Worm (Caenorhabditis elegans) whole organism, young adult: ENCODE results near the gene B0524.5.
A peak's percentile ranks its signal among the peaks of the same experiment; 100 is the strongest.

Experiments used
- D2030.7 ChIP-seq: fragments of 200-800 bp; sonication (Bioruptor generic); IDR thresholded peaks from 2 replicates; pipeline ENCODE4 v1.3.6; 2022; ENCODE audit warnings: missing genetic modification reagents, missing genetic modification characterization, missing compliant biosample characterization
- F22D6.2 ChIP-seq: sonication (generic microtip); optimal IDR thresholded peaks from 2 replicates; lab custom pipeline; 2016; ENCODE audit warnings: mild to moderate bottlenecking, missing genetic modification characterization, missing compliant biosample characterization
- K11D2.4 ChIP-seq: fragments of 200-800 bp; sonication (Bioruptor generic); IDR thresholded peaks from 2 replicates; pipeline ENCODE4 v1.3.6; 2022; ENCODE audit warnings: missing genetic modification reagents, missing genetic modification characterization, missing compliant biosample characterization
- T07F8.4 ChIP-seq: sonication (generic microtip); optimal IDR thresholded peaks from 2 replicates; lab custom pipeline; 2016; ENCODE audit warnings: mild to moderate bottlenecking, missing genetic modification characterization, moderate library complexity, missing compliant biosample characterization
- Y67H2A.10 ChIP-seq: fragments of 200-800 bp; sonication (Bioruptor generic); conservative IDR thresholded peaks from 2 replicates; pipeline ENCODE4 v1.3.6; 2022; ENCODE audit warnings: missing genetic modification reagents, missing genetic modification characterization, missing compliant biosample characterization
- aptf-3 ChIP-seq: fragments of 200-800 bp; sonication (Bioruptor generic); IDR thresholded peaks from 2 replicates; pipeline ENCODE4 v1.3.6; 2022; ENCODE audit warnings: missing genetic modification characterization, missing compliant biosample characterization
- attf-5 ChIP-seq: fragments of 200-800 bp; sonication (Bioruptor generic); optimal IDR thresholded peaks from 2 replicates; lab custom pipeline; 2018; ENCODE audit warnings: mild to moderate bottlenecking, missing genetic modification characterization, missing compliant biosample characterization
- attf-6 ChIP-seq: fragments of 200-800 bp; sonication (Bioruptor generic); IDR thresholded peaks from 2 replicates; pipeline ENCODE4 v1.3.6; 2022; ENCODE audit warnings: missing genetic modification reagents, missing genetic modification characterization, missing compliant biosample characterization
- bed-2 ChIP-seq: fragments of 200-800 bp; sonication (Bioruptor generic); IDR thresholded peaks from 2 replicates; pipeline ENCODE4 v1.3.6; 2022; ENCODE audit warnings: missing genetic modification reagents, missing genetic modification characterization, missing compliant biosample characterization
- cebp-2 ChIP-seq: fragments of 200-800 bp; sonication (Bioruptor generic); IDR thresholded peaks from 2 replicates; pipeline ENCODE4 v1.3.6; 2022; ENCODE audit warnings: missing genetic modification characterization, missing compliant biosample characterization
- ceh-58 ChIP-seq: fragments of 200-800 bp; sonication (Bioruptor generic); IDR thresholded peaks from 2 replicates; pipeline ENCODE4 v1.3.6; 2022; ENCODE audit warnings: missing genetic modification characterization, missing compliant biosample characterization
- dpff-1 ChIP-seq: sonication (generic microtip); optimal IDR thresholded peaks from 2 replicates; lab custom pipeline; 2017; ENCODE audit warnings: mild to moderate bottlenecking, missing genetic modification characterization, missing compliant biosample characterization
- egl-18 ChIP-seq: fragments of 200-800 bp; sonication (Bioruptor generic); IDR thresholded peaks from 2 replicates; pipeline ENCODE4 v1.3.6; 2022; ENCODE audit warnings: missing genetic modification reagents, missing genetic modification characterization, missing compliant biosample characterization
- egrh-3 ChIP-seq: fragments of 200-800 bp; sonication (Bioruptor generic); IDR thresholded peaks from 2 replicates; pipeline ENCODE4 v1.3.6; 2022; ENCODE audit warnings: missing genetic modification reagents, missing genetic modification characterization, missing compliant biosample characterization
- ets-4 ChIP-seq: fragments of 200-800 bp; sonication (Bioruptor generic); optimal IDR thresholded peaks from 2 replicates; lab custom pipeline; 2018; ENCODE audit warnings: mild to moderate bottlenecking, missing genetic modification characterization, missing compliant biosample characterization
- fkh-3 ChIP-seq: sonication (generic microtip); optimal IDR thresholded peaks from 2 replicates; lab custom pipeline; 2016; ENCODE audit warnings: mild to moderate bottlenecking, missing genetic modification characterization, missing compliant biosample characterization
- let-607 ChIP-seq, 2 experiments: fragments of 200-800 bp in 1 of 2; sonication (Bioruptor generic) in 1 of 2; sonication (generic microtip) in 1 of 2; optimal IDR thresholded peaks; 2 replicates each; lab custom pipeline; 2016 to 2018; ENCODE audit warnings: mild to moderate bottlenecking in 2 of 2, missing compliant biosample characterization in 2 of 2, missing genetic modification characterization in 2 of 2, moderate library complexity in 2 of 2, missing genotype in 1 of 2
- lin-54 ChIP-seq: fragments of 200-800 bp; sonication (Bioruptor generic); optimal IDR thresholded peaks from 2 replicates; lab custom pipeline; 2018; ENCODE audit warnings: mild to moderate bottlenecking, missing genetic modification characterization, missing compliant biosample characterization
- lsl-1 ChIP-seq: fragments of 200-800 bp; sonication (Bioruptor generic); optimal IDR thresholded peaks from 2 replicates; lab custom pipeline; 2018; ENCODE audit warnings: mild to moderate bottlenecking, missing genetic modification characterization, moderate library complexity, missing compliant biosample characterization
- madf-3 ChIP-seq: fragments of 200-800 bp; sonication (Bioruptor generic); IDR thresholded peaks from 2 replicates; pipeline ENCODE4 v1.3.6; 2022; ENCODE audit warnings: missing genetic modification reagents, missing genetic modification characterization, missing compliant biosample characterization
- mcd-1 ChIP-seq: fragments of 200-800 bp; sonication (Bioruptor generic); IDR thresholded peaks from 2 replicates; pipeline ENCODE4 v1.3.6; 2022; ENCODE audit warnings: missing genetic modification reagents, missing genetic modification characterization, missing compliant biosample characterization
- mel-28 ChIP-seq: sonication (generic microtip); optimal IDR thresholded peaks from 2 replicates; lab custom pipeline; 2016; ENCODE audit warnings: borderline replicate concordance, mild to moderate bottlenecking, missing genetic modification characterization, missing compliant biosample characterization
- nfya-1 ChIP-seq: sonication (generic microtip); optimal IDR thresholded peaks from 2 replicates; lab custom pipeline; 2017; ENCODE audit warnings: antibody characterized with exemption, missing compliant biosample characterization, missing genetic modification characterization, borderline replicate concordance; ENCODE audit not compliant: insufficient read depth
- nfyb-1 ChIP-seq: fragments of 200-800 bp; sonication (Bioruptor generic); IDR thresholded peaks from 2 replicates; pipeline ENCODE4 v1.3.6; 2022; ENCODE audit warnings: missing genetic modification reagents, missing genetic modification characterization, missing compliant biosample characterization
- nhr-90 ChIP-seq: sonication (generic microtip); optimal IDR thresholded peaks from 2 replicates; lab custom pipeline; 2016; ENCODE audit warnings: missing genotype, mild to moderate bottlenecking, missing genetic modification characterization, missing compliant biosample characterization
- rpc-1 ChIP-seq, 2 experiments: fragments of 150-350 bp in 1 of 2; sonication (generic microtip) in 1 of 2; optimal IDR thresholded peaks; 2 replicates each; lab custom pipeline; 2014 to 2018; ENCODE audit warnings: missing biosample characterization in 1 of 2, missing genetic modification characterization in 1 of 2, missing genetic modification reagents in 1 of 2, missing genotype in 1 of 2
- sea-2 ChIP-seq: fragments of 200-800 bp; sonication (Bioruptor generic); IDR thresholded peaks from 2 replicates; pipeline ENCODE4 v1.3.6; 2022; ENCODE audit warnings: missing genetic modification characterization, missing compliant biosample characterization
- zfh-2 ChIP-seq: fragments of 200-800 bp; sonication (Bioruptor generic); conservative IDR thresholded peaks from 2 replicates; pipeline ENCODE4 v1.3.6; 2022; ENCODE audit warnings: missing genetic modification reagents, missing genetic modification characterization, missing compliant biosample characterization
- ztf-28 ChIP-seq: fragments of 200-800 bp; sonication (Bioruptor generic); IDR thresholded peaks from 2 replicates; pipeline ENCODE4 v1.3.6; 2022; ENCODE audit warnings: missing genetic modification reagents, missing genetic modification characterization, missing compliant biosample characterization
- ztf-3 ChIP-seq: fragments of 200-800 bp; sonication (Bioruptor generic); optimal IDR thresholded peaks from 2 replicates; lab custom pipeline; 2018; ENCODE audit warnings: mild to moderate bottlenecking, missing genetic modification characterization, missing compliant biosample characterization

B0524.5 gene

DNA sequence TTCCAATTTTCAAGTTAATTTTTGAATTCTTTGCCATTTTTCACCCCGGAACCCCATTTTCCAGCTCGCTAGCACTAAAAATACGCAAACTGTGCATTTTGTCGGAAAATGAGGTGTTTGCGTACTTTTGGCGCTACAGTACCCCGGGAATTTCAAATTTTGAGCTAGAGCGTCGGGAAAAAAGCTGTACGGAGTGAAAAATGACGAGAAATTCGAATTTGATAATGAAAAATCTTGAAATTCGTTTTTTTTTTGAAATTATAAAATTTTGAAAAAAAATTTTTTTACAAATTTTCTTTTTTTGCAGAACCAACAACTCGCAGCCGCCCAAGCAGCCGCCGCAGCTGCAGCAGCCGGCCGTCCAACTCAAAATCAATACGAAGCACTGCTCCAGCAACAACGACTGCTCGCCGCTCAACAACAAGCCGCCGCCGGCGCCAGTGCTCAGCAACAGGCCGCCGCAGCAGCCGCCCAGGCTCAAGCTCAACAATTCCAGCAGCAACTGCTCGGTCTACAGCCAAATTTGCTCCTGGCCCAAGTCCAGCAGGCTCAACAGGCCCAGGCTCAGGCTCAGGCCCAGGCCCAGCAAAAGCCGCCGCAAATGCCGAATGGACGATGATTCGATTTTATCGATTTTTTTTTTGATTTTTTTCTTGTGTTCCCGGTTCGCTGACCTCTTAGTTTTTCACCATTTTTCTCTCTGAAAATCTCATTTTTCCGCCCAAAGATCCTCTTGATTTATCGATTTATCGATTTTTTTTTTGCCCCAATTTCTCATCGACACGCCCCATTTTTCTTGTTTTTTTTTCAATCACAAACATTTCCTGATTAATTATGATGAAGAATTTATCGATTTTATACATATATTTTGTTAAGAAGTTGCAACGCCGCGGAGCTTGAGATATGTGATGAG lies 45.3 kb upstream of the B0524.5 start (continued):
- TF ChIP-seq cebp-2 (GFP tag; lab: Robert Waterston, UW): 0 out of 2 replicates have a peak, but pooled peaks have one; percentile 67
- no peak for TF ChIP-seq ceh-58 (GFP tag; lab: Robert Waterston, UW)
- no peak for TF ChIP-seq mel-28 (tag; lab: Kevin White, UChicago)
- TF ChIP-seq nhr-90: no peak
- no peak for TF ChIP-seq D2030.7 (GFP tag; lab: Robert Waterston, UW)
- TF ChIP-seq attf-5 (GFP tag; lab: Kevin White, UChicago): peak; percentile 6
- TF ChIP-seq bed-2: peak; percentile 66; the same call in 1 of the 2 replicates
- no peak for TF ChIP-seq madf-3
- TF ChIP-seq mcd-1 (GFP tag; lab: Robert Waterston, UW): no peak
- TF ChIP-seq T07F8.4 (tag; lab: Kevin White, UChicago): no peak
- TF ChIP-seq lin-54 (GFP tag; lab: Kevin White, UChicago): no peak
- TF ChIP-seq rpc-1 (optimal IDR thresholded peaks at IDR 0.05; lab: Kevin White, UChicago): no peak
- TF ChIP-seq rpc-1 (tag; optimal IDR thresholded peaks at IDR 0.05; lab: Kevin White, UChicago): no peak
- TF ChIP-seq egl-18: no peak
- no peak for TF ChIP-seq aptf-3 (GFP tag; lab: Robert Waterston, UW)
- TF ChIP-seq F22D6.2 (tag; lab: Kevin White, UChicago): no peak
- no peak for TF ChIP-seq K11D2.4
- no peak for TF ChIP-seq ztf-28 (GFP tag; lab: Robert Waterston, UW)

DNA sequence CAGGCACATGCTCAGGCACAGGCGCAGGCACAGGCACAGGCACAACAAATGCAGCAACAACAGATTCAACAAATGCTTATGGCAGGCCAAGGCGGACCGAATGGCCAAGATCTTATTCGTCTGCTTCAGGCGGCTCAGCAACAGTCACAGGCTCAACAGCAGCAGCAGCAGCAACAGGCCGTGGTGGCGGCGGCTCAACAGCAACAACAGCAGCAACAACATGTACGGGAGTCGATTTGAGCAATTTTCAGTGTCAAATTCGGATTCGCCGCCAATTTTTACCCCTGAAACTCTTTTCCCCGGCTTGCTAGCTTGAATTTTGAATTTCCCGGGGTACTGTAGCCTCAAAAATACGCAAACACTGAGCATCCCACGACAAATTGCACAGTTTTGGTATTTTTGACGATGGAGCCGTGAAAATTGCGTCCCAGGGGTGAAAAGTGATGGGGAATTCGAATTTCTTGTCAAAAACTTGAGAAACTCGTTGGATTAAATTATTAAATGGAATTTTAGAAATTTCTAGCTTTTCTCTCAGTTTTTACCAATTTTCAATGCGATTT lies 44.3 kb upstream of the B0524.5 start:
- TF ChIP-seq ets-4 (GFP tag; lab: Kevin White, UChicago): no peak
- no peak for TF ChIP-seq mcd-1 (GFP tag; lab: Robert Waterston, UW)
- TF ChIP-seq egrh-3 (GFP tag; lab: Robert Waterston, UW): peak; percentile 22; the same call in 1 of the 2 replicates
- no peak for TF ChIP-seq ztf-3 (GFP tag; lab: Kevin White, UChicago)
- TF ChIP-seq lsl-1 (GFP tag; lab: Kevin White, UChicago): peak; percentile 15
- TF ChIP-seq fkh-3 (tag; lab: Kevin White, UChicago): peak; percentile 42
- TF ChIP-seq zfh-2 (GFP tag; lab: Robert Waterston, UW): peak; percentile 69
- TF ChIP-seq Y67H2A.10 (GFP tag; lab: Robert Waterston, UW): no peak

DNA sequence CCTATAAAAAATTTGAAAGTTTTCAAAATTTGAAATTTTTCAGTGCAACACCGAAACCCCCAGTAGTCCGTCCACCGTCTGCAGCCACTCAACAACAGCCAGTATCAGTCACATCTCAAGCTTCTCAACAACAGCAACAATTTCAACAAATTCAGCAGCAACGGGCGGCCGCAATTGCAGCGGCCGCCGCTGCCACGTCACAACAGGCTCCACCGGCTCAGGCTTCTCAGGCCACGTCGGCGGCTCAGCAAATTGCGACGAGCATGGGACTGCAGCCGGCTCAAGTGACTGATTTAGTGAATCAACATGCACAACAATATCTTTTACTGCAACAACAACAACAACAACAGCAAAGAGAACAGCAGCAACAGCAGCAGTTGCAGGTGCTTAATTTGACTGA lies 40.5 kb upstream of the B0524.5 start:
- TF ChIP-seq sea-2 (GFP tag; lab: Robert Waterston, UW): no peak
- TF ChIP-seq let-607 (tag; optimal IDR thresholded peaks at IDR 0.05; lab: Kevin White, UChicago): no peak
- peak; percentile 74 for TF ChIP-seq zfh-2 (GFP tag; lab: Robert Waterston, UW)
- TF ChIP-seq egrh-3 (GFP tag; lab: Robert Waterston, UW): peak; percentile 50; the same call in 1 of the 2 replicates
- TF ChIP-seq nfya-1 (tag; lab: Kevin White, UChicago): no peak

DNA sequence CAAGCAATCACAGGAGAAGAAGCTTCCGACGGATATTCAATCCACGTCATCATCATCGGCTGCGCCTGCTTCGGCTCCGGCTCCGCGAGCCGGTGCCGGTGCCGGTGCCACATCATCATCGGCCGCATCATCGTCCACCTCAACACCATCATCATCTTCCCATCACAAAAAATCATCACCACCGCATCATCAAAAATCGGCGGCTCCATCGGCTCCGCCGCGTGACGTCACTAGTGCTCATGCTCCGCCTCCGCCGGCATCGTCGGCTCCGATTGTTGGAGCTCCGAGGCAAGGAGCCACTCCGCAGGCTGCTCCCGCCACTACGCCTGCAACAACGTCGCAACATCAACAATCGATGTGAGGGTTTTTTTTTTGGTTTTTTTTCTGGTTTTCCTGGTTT lies 38.3 kb upstream of the B0524.5 start:
- TF ChIP-seq egrh-3 (GFP tag; lab: Robert Waterston, UW): peak; percentile 72; the same call in 1 of the 2 replicates
- no peak for TF ChIP-seq attf-6 (GFP tag; lab: Robert Waterston, UW)
- TF ChIP-seq dpff-1 (tag; lab: Kevin White, UChicago): no peak
- TF ChIP-seq nfyb-1 (GFP tag; lab: Robert Waterston, UW): peak; percentile 15; the same call in 1 of the 2 replicates
- peak; percentile 73 for TF ChIP-seq zfh-2 (GFP tag; lab: Robert Waterston, UW)
